Fruit fly (Drosophila melanogaster) S2 (cell line): ENCODE data around the gene Rtnl2.

Experiments used
- CG8478 ChIP-seq: fragments of >200 bp; optimal IDR thresholded peaks from 2 replicates; lab custom pipeline; 2018
- CTCF ChIP-seq, 2 experiments: fragments of >200 bp; optimal IDR thresholded peaks; 2 replicates each; lab custom pipeline; 2018

dm6 chr3R:7536281-7536680, 6.2 kb upstream of the Rtnl2 start, which contains the start of gene alpha-Est5:
- TF ChIP-seq CG8478 (lab: Kevin White, UChicago) (no peak), CTCF (optimal IDR thresholded peaks at IDR 0.05; lab: Kevin White, UChicago) (no peak)
